Worm (Caenorhabditis elegans) whole organism, young adult: ENCODE measurements around the gene gsp-1.

Experiments
- K12H6.12 ChIP-seq: fragments of 200-800 bp; sonication (Bioruptor generic); optimal IDR thresholded peaks from 2 replicates; lab custom pipeline; 2018; ENCODE audit warnings: mild to moderate bottlenecking, missing genetic modification characterization, missing compliant biosample characterization
- aptf-2 ChIP-seq: fragments of 200-800 bp; sonication (Bioruptor generic); conservative IDR thresholded peaks from 2 replicates; pipeline ENCODE4 v1.3.6; 2022; ENCODE audit warnings: missing genetic modification reagents, missing genetic modification characterization, missing compliant biosample characterization
- egl-18 ChIP-seq: fragments of 200-800 bp; sonication (Bioruptor generic); IDR thresholded peaks from 2 replicates; pipeline ENCODE4 v1.3.6; 2022; ENCODE audit warnings: missing genetic modification reagents, missing genetic modification characterization, missing compliant biosample characterization
- egrh-3 ChIP-seq: fragments of 200-800 bp; sonication (Bioruptor generic); IDR thresholded peaks from 2 replicates; pipeline ENCODE4 v1.3.6; 2022; ENCODE audit warnings: missing genetic modification reagents, missing genetic modification characterization, missing compliant biosample characterization
- ekl-4 ChIP-seq: fragments of 200-800 bp; sonication (Bioruptor generic); IDR thresholded peaks from 2 replicates; pipeline ENCODE4 v1.3.6; 2022; ENCODE audit warnings: missing genetic modification reagents, missing genetic modification characterization, missing compliant biosample characterization
- gei-17 ChIP-seq: fragments of 200-800 bp; sonication (Bioruptor generic); optimal IDR thresholded peaks from 2 replicates; lab custom pipeline; 2018; ENCODE audit warnings: mild to moderate bottlenecking, missing genetic modification characterization, missing compliant biosample characterization
- hlh-12 ChIP-seq: sonication (generic microtip); optimal IDR thresholded peaks from 2 replicates; lab custom pipeline; 2016; ENCODE audit warnings: missing genetic modification characterization, missing compliant biosample characterization
- let-607 ChIP-seq, 2 experiments: fragments of 200-800 bp in 1 of 2; sonication (Bioruptor generic) in 1 of 2; sonication (generic microtip) in 1 of 2; optimal IDR thresholded peaks; 2 replicates each; lab custom pipeline; 2016 to 2018; ENCODE audit warnings: mild to moderate bottlenecking in 2 of 2, missing compliant biosample characterization in 2 of 2, missing genetic modification characterization in 2 of 2, moderate library complexity in 2 of 2, missing genotype in 1 of 2
- pha-4 ChIP-seq: fragments of 150-350 bp; sonication (generic microtip); optimal IDR thresholded peaks from 2 replicates; lab custom pipeline; 2014; ENCODE audit warnings: missing biosample characterization, missing genetic modification reagents, missing genetic modification characterization
- snpc-3.4 ChIP-seq: sonication (generic microtip); optimal IDR thresholded peaks from 2 replicates; lab custom pipeline; 2017; ENCODE audit warnings: missing genetic modification characterization, mild to moderate bottlenecking, missing compliant biosample characterization, antibody characterized with exemption, moderate library complexity, missing genotype, missing genetic modification reagents
- unc-62 ChIP-seq: fragments of 150-350 bp; optimal IDR thresholded peaks from 2 replicates; lab custom pipeline; 2014; ENCODE audit warnings: missing biosample characterization, missing genetic modification reagents, missing genetic modification characterization

ce11 chrV:10693749-10694148 is 11.5 kb downstream of the gsp-1 start:
- TF ChIP-seq egrh-3 (no peak), unc-62 (GFP tag; lab: Kevin White, UChicago) (peak; percentile 58), K12H6.12 (tag; lab: Kevin White, UChicago) (no peak), aptf-2 (GFP tag; lab: Robert Waterston, UW) (no peak), snpc-3.4 (no peak), ekl-4 (no peak), pha-4 (tag; lab: Kevin White, UChicago) (no peak), let-607 (tag; optimal IDR thresholded peaks at IDR 0.05; lab: Kevin White, UChicago) (peak in 1 of 2 experiments; percentile 27), hlh-12 (tag; lab: Kevin White, UChicago) (no peak), gei-17 (no peak), egl-18 (no peak)
